Fruit fly (Drosophila melanogaster) whole organism, embryonic: ENCODE results near the gene Snx6.

Experiments used
- BEAF-32 ChIP-seq: fragments of 200-800 bp; sonication (Bioruptor generic); optimal IDR thresholded peaks from 3 replicates; lab custom pipeline; 2017; ENCODE audit warnings: missing biosample characterization, missing genetic modification characterization, mild to moderate bottlenecking, moderate library complexity, missing genetic modification reagents
- BtbVII ChIP-seq: fragments of 200-800 bp; sonication (Bioruptor generic); optimal IDR thresholded peaks from 3 replicates; lab custom pipeline; 2017; ENCODE audit warnings: missing biosample characterization, mild to moderate bottlenecking, missing genetic modification characterization
- CG13287 ChIP-seq: fragments of 200-800 bp; sonication (Bioruptor generic); IDR thresholded peaks from 2 replicates; pipeline ENCODE4 v1.3.6; 2022; ENCODE audit warnings: missing biosample characterization, missing genetic modification characterization; ENCODE audit not compliant: partially characterized antibody
- CG14014 ChIP-seq: fragments of 200-800 bp; sonication (Bioruptor generic); IDR thresholded peaks from 2 replicates; pipeline ENCODE4 v1.3.6; 2022; ENCODE audit warnings: missing biosample characterization, missing genetic modification characterization
- CG15514 ChIP-seq: fragments of 200-800 bp; sonication (Bioruptor generic); optimal IDR thresholded peaks from 3 replicates; lab custom pipeline; 2017; ENCODE audit warnings: missing biosample characterization, missing genetic modification characterization, mild to moderate bottlenecking, moderate library complexity, missing genetic modification reagents
- CG16779 ChIP-seq: fragments of 200-800 bp; sonication (Bioruptor generic); IDR thresholded peaks from 2 replicates; pipeline ENCODE4 v1.3.6; 2022; ENCODE audit warnings: missing biosample characterization, missing genetic modification characterization
- CG17186 ChIP-seq: fragments of 200-800 bp; sonication (Bioruptor generic); optimal IDR thresholded peaks from 3 replicates; lab custom pipeline; 2017; ENCODE audit warnings: missing biosample characterization, missing genetic modification reagents, missing genetic modification characterization
- CG2120 ChIP-seq: fragments of 200-800 bp; sonication (Bioruptor generic); optimal IDR thresholded peaks from 3 replicates; lab custom pipeline; 2016; ENCODE audit warnings: missing biosample characterization, missing genetic modification characterization
- CG2889 ChIP-seq: fragments of 200-800 bp; sonication (Bioruptor generic); IDR thresholded peaks from 3 replicates; pipeline ENCODE4 v1.3.6; 2022; ENCODE audit warnings: missing biosample characterization, missing genetic modification characterization
- CG30431 ChIP-seq: fragments of 200-800 bp; sonication (Bioruptor generic); optimal IDR thresholded peaks from 2 replicates; lab custom pipeline; 2017; ENCODE audit warnings: missing biosample characterization, missing genetic modification characterization
- CG34422 ChIP-seq: fragments of 200-800 bp; sonication (Bioruptor generic); IDR thresholded peaks from 3 replicates; pipeline ENCODE4 v1.3.6; 2022; ENCODE audit warnings: missing biosample characterization, missing genetic modification characterization
- CG4730 ChIP-seq: fragments of 200-800 bp; sonication (Bioruptor generic); IDR thresholded peaks from 2 replicates; pipeline ENCODE4 v1.3.6; 2022; ENCODE audit warnings: missing biosample characterization, missing genetic modification characterization
- CG5245 ChIP-seq: fragments of 200-800 bp; sonication (Bioruptor generic); optimal IDR thresholded peaks from 3 replicates; lab custom pipeline; 2016; ENCODE audit warnings: missing biosample characterization, missing genetic modification characterization
- CG5953 ChIP-seq: fragments of 200-800 bp; sonication (Bioruptor generic); IDR thresholded peaks from 2 replicates; pipeline ENCODE4 v1.3.6; 2022; ENCODE audit warnings: missing biosample characterization, missing genetic modification characterization
- CG6654 ChIP-seq: fragments of 200-800 bp; sonication (Bioruptor generic); optimal IDR thresholded peaks from 2 replicates; lab custom pipeline; 2017; ENCODE audit warnings: missing biosample characterization, mild to moderate bottlenecking, missing genetic modification characterization
- CG7928 ChIP-seq: fragments of 200-800 bp; sonication (Bioruptor generic); optimal IDR thresholded peaks from 2 replicates; lab custom pipeline; 2017; ENCODE audit warnings: missing biosample characterization, mild to moderate bottlenecking, missing genetic modification characterization
- CG8359 ChIP-seq: fragments of 200-800 bp; sonication (Bioruptor generic); optimal IDR thresholded peaks from 2 replicates; lab custom pipeline; 2017; ENCODE audit warnings: missing biosample characterization, mild to moderate bottlenecking, missing genetic modification characterization, borderline replicate concordance
- Camta ChIP-seq: fragments of 200-800 bp; sonication (Bioruptor generic); optimal IDR thresholded peaks from 2 replicates; lab custom pipeline; 2016; ENCODE audit warnings: missing biosample characterization, missing genetic modification characterization
- CkIIα-i1 ChIP-seq: fragments of 200-800 bp; sonication (Bioruptor generic); IDR thresholded peaks from 2 replicates; pipeline ENCODE4 v1.3.6; 2022; ENCODE audit warnings: missing biosample characterization, missing genetic modification characterization
- E2f1 ChIP-seq: fragments of 200-800 bp; sonication (Bioruptor generic); IDR thresholded peaks from 2 replicates; pipeline ENCODE4 v1.3.6; 2022; ENCODE audit warnings: missing biosample characterization, missing genetic modification characterization
- Fer3 ChIP-seq: fragments of 200-800 bp; sonication (Bioruptor generic); optimal IDR thresholded peaks from 2 replicates; lab custom pipeline; 2018; ENCODE audit warnings: missing biosample characterization, mild to moderate bottlenecking, missing genetic modification characterization, moderate library complexity
- HLH4C ChIP-seq: fragments of 200-800 bp; sonication (Bioruptor generic); IDR thresholded peaks from 3 replicates; pipeline ENCODE4 v1.3.6; 2022; ENCODE audit warnings: missing biosample characterization, missing genetic modification characterization; ENCODE audit not compliant: partially characterized antibody
- NC2β ChIP-seq: fragments of 200-800 bp; sonication (Bioruptor generic); optimal IDR thresholded peaks from 2 replicates; lab custom pipeline; 2016; ENCODE audit warnings: missing biosample characterization, missing genetic modification characterization
- Nf-YA ChIP-seq: fragments of 200-800 bp; sonication (Bioruptor generic); IDR thresholded peaks from 2 replicates; pipeline ENCODE4 v1.3.6; 2022; ENCODE audit warnings: missing biosample characterization, missing genetic modification characterization
- PHDP ChIP-seq: fragments of 200-800 bp; sonication (Bioruptor generic); optimal IDR thresholded peaks from 3 replicates; lab custom pipeline; 2018; ENCODE audit warnings: missing biosample characterization, mild to moderate bottlenecking, missing genetic modification characterization, moderate library complexity
- Rfx ChIP-seq: fragments of 200-800 bp; sonication (Bioruptor generic); IDR thresholded peaks from 2 replicates; pipeline ENCODE4 v1.3.6; 2022; ENCODE audit warnings: missing biosample characterization, missing genetic modification characterization
- Usf ChIP-seq: fragments of 200-800 bp; sonication (Bioruptor generic); optimal IDR thresholded peaks from 2 replicates; lab custom pipeline; 2017; ENCODE audit warnings: missing genotype, missing biosample characterization, missing genetic modification characterization
- ab ChIP-seq: fragments of 200-800 bp; sonication (Bioruptor generic); optimal IDR thresholded peaks from 2 replicates; lab custom pipeline; 2016; ENCODE audit warnings: missing biosample characterization, missing genetic modification characterization
- ara ChIP-seq: fragments of 200-800 bp; sonication (Bioruptor generic); IDR thresholded peaks from 2 replicates; pipeline ENCODE4 v1.3.6; 2022; ENCODE audit warnings: missing biosample characterization, missing genetic modification characterization
- ase ChIP-seq: fragments of 200-800 bp; sonication (Bioruptor generic); IDR thresholded peaks from 3 replicates; pipeline ENCODE4 v1.3.6; 2022; ENCODE audit warnings: missing biosample characterization, missing genetic modification characterization
- bbx ChIP-seq: fragments of 200-800 bp; sonication (Bioruptor generic); IDR thresholded peaks from 2 replicates; pipeline ENCODE4 v1.3.6; 2022; ENCODE audit warnings: missing biosample characterization, missing genetic modification characterization; ENCODE audit not compliant: partially characterized antibody
- bsh ChIP-seq, 2 experiments: fragments of 200-800 bp; sonication (Bioruptor generic); optimal IDR thresholded peaks; 2 replicates each; lab custom pipeline; 2017 to 2018; ENCODE audit warnings: mild to moderate bottlenecking in 2 of 2, missing biosample characterization in 2 of 2, missing genetic modification characterization in 2 of 2, moderate library complexity in 1 of 2
- chif ChIP-seq, 2 experiments: fragments of 200-800 bp; sonication (Bioruptor generic); optimal IDR thresholded peaks; 3 replicates each; lab custom pipeline; 2016; ENCODE audit warnings: missing biosample characterization in 2 of 2, missing genetic modification characterization in 2 of 2
- dysf ChIP-seq: fragments of 200-800 bp; sonication (Bioruptor generic); IDR thresholded peaks from 3 replicates; pipeline ENCODE4 v1.3.6; 2022; ENCODE audit warnings: missing biosample characterization, missing genetic modification characterization
- fd102C ChIP-seq: fragments of 200-800 bp; sonication (Bioruptor generic); optimal IDR thresholded peaks from 2 replicates; lab custom pipeline; 2018; ENCODE audit warnings: missing biosample characterization, mild to moderate bottlenecking, missing genetic modification characterization, moderate library complexity
- fd64A ChIP-seq: fragments of 200-800 bp; sonication (Bioruptor generic); optimal IDR thresholded peaks from 3 replicates; lab custom pipeline; 2018; ENCODE audit warnings: missing biosample characterization, mild to moderate bottlenecking, missing genetic modification characterization
- gcm2 ChIP-seq: fragments of 200-800 bp; sonication (Bioruptor generic); optimal IDR thresholded peaks from 2 replicates; lab custom pipeline; 2016; ENCODE audit warnings: missing biosample characterization, missing genetic modification characterization
- gfzf ChIP-seq: fragments of 200-800 bp; sonication (Bioruptor generic); optimal IDR thresholded peaks from 2 replicates; lab custom pipeline; 2016; ENCODE audit warnings: missing biosample characterization, mild to moderate bottlenecking, missing genetic modification characterization, moderate library complexity
- pan ChIP-seq, 4 experiments: fragments of >200 bp in 3 of 4; fragments of 200-800 bp in 1 of 4; sonication (Bioruptor generic) in 1 of 4; optimal IDR thresholded peaks in 3 of 4; IDR thresholded peaks in 1 of 4; 2 replicates each; pipeline versions ENCODE4 v1.3.6 to Lab custom; 2017 to 2022; ENCODE audit warnings: missing biosample characterization in 2 of 4, missing genetic modification characterization in 2 of 4, mixed read lengths in 1 of 4
- pzg ChIP-seq: fragments of 200-800 bp; sonication (Bioruptor generic); optimal IDR thresholded peaks from 3 replicates; lab custom pipeline; 2018; ENCODE audit warnings: missing biosample characterization, mild to moderate bottlenecking, missing genetic modification characterization, moderate library complexity
- sens ChIP-seq: fragments of 200-800 bp; sonication (Bioruptor generic); peaks from one replicate; lab custom pipeline; 2016; ENCODE audit warnings: missing biosample characterization, missing genetic modification characterization
- so ChIP-seq: fragments of 200-800 bp; sonication (Bioruptor generic); IDR thresholded peaks from 3 replicates; pipeline ENCODE4 v1.3.6; 2022; ENCODE audit warnings: missing biosample characterization, missing genetic modification characterization
- trem ChIP-seq: fragments of 200-800 bp; optimal IDR thresholded peaks from 3 replicates; lab custom pipeline; 2019; ENCODE audit warnings: missing biosample characterization, mild to moderate bottlenecking, missing genetic modification characterization, moderate library complexity
- unc-4 ChIP-seq: fragments of 200-800 bp; sonication (Bioruptor generic); IDR thresholded peaks from 2 replicates; pipeline ENCODE4 v1.3.6; 2022; ENCODE audit warnings: missing biosample characterization, missing genetic modification characterization; ENCODE audit not compliant: partially characterized antibody
- z ChIP-seq: fragments of 200-800 bp; sonication (Bioruptor generic); IDR thresholded peaks from 3 replicates; pipeline ENCODE4 v1.3.6; 2022; ENCODE audit warnings: missing biosample characterization, missing genetic modification characterization

The Snx6 gene

DNA sequence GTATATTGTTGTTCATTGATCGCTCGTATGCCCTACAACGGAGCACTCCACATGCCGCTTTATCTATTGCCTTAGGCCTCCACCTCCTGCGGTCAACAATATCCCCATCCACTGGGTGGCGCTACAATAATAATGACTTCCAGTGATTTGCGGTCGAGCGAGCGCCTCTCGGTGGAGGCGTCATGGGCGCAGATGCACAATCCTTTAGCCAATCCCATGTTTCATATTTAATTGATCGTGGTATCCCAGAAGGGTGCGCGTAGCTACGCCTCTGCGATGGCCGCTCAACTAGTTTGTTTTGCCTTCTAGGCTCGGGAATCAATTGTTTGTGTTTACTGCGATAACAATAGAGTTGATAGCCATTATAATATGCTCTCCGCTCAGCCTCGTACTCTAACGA, 8.6 kb upstream of the Snx6 start (continued):
- TF ChIP-seq pan (optimal IDR thresholded peaks at IDR 0.05; lab: Kevin White, UChicago) (no peak), pan (GFP tag; optimal IDR thresholded peaks at IDR 0.05 in 1 of 2, IDR thresholded peaks at IDR 0.05 in 1 of 2) (no peak), HLH4C (GFP tag; lab: Robert Waterston, UW) (no peak), pzg (no peak), fd64A (GFP tag; lab: Kevin White, UChicago) (peak; percentile 7), CG30431 (no peak), Rfx (GFP tag; lab: Robert Waterston, UW) (0 out of 2 replicates have a peak, but pooled peaks have one; percentile 6), CG4730 (GFP tag; lab: Robert Waterston, UW) (no peak), BtbVII (GFP tag; lab: Kevin White, UChicago) (no peak), so (GFP tag; lab: Robert Waterston, UW) (no peak), CG34422 (GFP tag; lab: Robert Waterston, UW) (0 out of 3 replicates have a peak, but pooled peaks have one; percentile 15), CG13287 (GFP tag; lab: Robert Waterston, UW) (no peak), ase (no peak), unc-4 (GFP tag; lab: Robert Waterston, UW) (no peak), z (GFP tag; lab: Robert Waterston, UW) (no peak), Nf-YA (GFP tag; lab: Robert Waterston, UW) (0 out of 2 replicates have a peak, but pooled peaks have one; percentile 15), CG5953 (GFP tag; lab: Robert Waterston, UW) (no peak), BEAF-32 (GFP tag; lab: Kevin White, UChicago) (no peak), PHDP (tag; lab: Kevin White, UChicago) (no peak), bsh (GFP tag; optimal IDR thresholded peaks at IDR 0.05; lab: Kevin White, UChicago) (peak in 1 of 2 experiments; percentile 37), CG8359 (GFP tag; lab: Kevin White, UChicago) (no peak), CG14014 (no peak), Camta (GFP tag; lab: Kevin White, UChicago) (no peak), CG6654 (GFP tag; lab: Kevin White, UChicago) (no peak), trem (tag; lab: Kevin White, UChicago) (no peak), CG15514 (GFP tag; lab: Kevin White, UChicago) (no peak), CG17186 (GFP tag; lab: Kevin White, UChicago) (no peak)

DNA sequence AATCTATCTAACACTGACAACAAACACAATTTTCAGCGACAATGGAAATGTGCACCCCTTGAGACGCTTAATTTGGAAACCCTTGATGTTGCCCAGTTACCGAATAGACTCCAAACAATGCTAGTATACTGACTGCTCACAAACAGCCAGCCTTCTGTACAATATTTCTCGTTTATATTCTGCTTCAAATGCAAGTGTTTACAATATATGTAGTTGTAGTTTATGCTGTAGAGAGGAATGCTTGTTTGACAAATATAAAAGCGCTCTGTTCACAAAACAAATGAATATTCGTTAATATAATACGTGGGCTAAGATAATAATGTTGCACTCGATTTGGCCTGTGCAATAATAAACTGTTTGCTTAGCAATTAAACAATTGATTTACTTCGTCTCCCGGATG, 2.6 kb downstream of the Snx6 start, which contains the start of gene CG8292:
CG8292 (minus strand) TSS at position 101 of the 400 bp plus-strand sequence.
- TF ChIP-seq CkIIα-i1 (GFP tag; lab: Robert Waterston, UW) (no peak), gcm2 (GFP tag; lab: Kevin White, UChicago) (no peak), ab (GFP tag; lab: Kevin White, UChicago) (no peak)

DNA sequence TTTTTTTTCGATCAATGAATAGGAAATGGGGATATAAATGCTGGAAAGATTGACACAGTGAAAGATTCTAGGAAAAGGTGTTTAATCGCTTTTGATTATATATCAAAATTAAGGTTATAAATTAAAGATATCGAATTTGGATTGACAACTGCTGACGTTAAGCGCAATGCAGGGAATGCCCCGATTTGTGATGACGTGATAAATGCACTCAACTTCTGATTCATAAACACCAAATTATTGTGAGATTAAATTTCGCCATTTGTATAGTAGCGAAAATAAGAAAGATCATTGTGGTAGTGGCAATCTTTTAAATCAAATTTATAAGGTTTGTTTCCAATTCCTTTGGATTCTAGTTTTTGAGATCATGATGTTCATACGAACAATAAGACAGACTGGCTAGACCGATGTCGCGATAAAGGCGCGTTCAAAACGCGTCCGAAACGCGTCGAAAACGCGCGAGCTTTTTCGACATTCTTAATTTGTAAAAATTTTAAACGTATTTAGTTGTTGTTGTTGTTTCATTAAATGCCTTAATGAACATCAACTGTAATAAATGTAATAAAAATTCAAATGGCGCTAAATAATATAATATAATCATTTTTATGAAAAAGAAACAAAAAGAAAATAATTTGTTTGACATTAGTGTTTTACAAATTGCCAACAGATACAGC, 5.1 kb downstream of the Snx6 start, which contains the start of gene CG8349:
CG8349 (plus strand) TSS at position 657 of the 671 bp plus-strand sequence.
- peak; percentile 99 for TF ChIP-seq CG8359 (GFP tag; lab: Kevin White, UChicago)
- TF ChIP-seq Fer3 (tag; lab: Kevin White, UChicago): no peak
- no peak for TF ChIP-seq NC2β
- TF ChIP-seq sens (GFP tag; lab: Kevin White, UChicago): peak; percentile 8

DNA sequence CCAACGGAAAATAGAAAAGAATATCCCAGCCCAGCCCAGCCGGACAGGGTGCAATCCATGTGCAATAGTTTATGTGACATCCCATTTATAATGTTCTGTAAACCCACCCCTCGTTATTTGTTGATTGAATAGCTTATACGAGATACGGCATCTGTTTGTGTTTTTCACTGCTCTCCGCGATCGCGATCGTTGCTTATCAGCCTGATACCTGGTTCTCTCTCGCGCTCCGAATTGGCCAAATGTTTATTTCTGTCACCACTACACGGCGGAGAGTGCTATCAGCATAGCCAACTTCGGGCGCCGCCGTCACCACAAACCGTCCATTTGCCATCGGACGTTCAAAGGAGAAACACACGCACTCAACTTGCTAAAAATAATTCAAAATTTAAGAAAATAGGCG, 6.6 kb downstream of the Snx6 start, which contains the start of gene CG8353:
CG8353 (plus strand) TSS at position 59 of the 400 bp plus-strand sequence.
- no peak for TF ChIP-seq CG7928 (GFP tag; lab: Kevin White, UChicago)
- no peak for TF ChIP-seq NC2β
- no peak for TF ChIP-seq CG16779 (GFP tag; lab: Robert Waterston, UW)
- TF ChIP-seq CG5245 (GFP tag; lab: Kevin White, UChicago): no peak
- TF ChIP-seq Usf (GFP tag; lab: Kevin White, UChicago): no peak
- TF ChIP-seq ara (GFP tag; lab: Robert Waterston, UW): no peak
- TF ChIP-seq E2f1 (GFP tag; lab: Robert Waterston, UW): no peak
- TF ChIP-seq bbx (GFP tag; lab: Robert Waterston, UW): no peak
- no peak for TF ChIP-seq gfzf (GFP tag; lab: Kevin White, UChicago)
- no peak for TF ChIP-seq dysf (GFP tag; lab: Robert Waterston, UW)
- peak; percentile 12 for TF ChIP-seq CG2120 (GFP tag; lab: Kevin White, UChicago)
- no peak for TF ChIP-seq fd102C (GFP tag; lab: Kevin White, UChicago)
- TF ChIP-seq CG2889 (GFP tag; lab: Robert Waterston, UW): no peak
- no peak for TF ChIP-seq chif (GFP tag; optimal IDR thresholded peaks at IDR 0.05; lab: Kevin White, UChicago)
